Worm (Caenorhabditis elegans) whole organism, L1 larva: ENCODE data around the gene D2062.4.
"Not testable (repeated sequence)": the region's sequence is repeated elsewhere in the genome, so short reads cannot be mapped to it uniquely, and the experiment has no call there.

Experiments used
- blmp-1 ChIP-seq: fragments of 150-350 bp; optimal IDR thresholded peaks from 2 replicates; lab custom pipeline; 2014; ENCODE audit warnings: missing biosample characterization, missing genetic modification characterization
- ets-5 ChIP-seq: fragments of 200-800 bp; sonication (Bioruptor generic); IDR thresholded peaks from 2 replicates; pipeline ENCODE4 v1.3.6; 2022; ENCODE audit warnings: missing genetic modification characterization, missing compliant biosample characterization
- fos-1 ChIP-seq: fragments of 150-350 bp; optimal IDR thresholded peaks from 2 replicates; lab custom pipeline; 2014; ENCODE audit warnings: missing biosample characterization, missing genetic modification characterization
- hpl-2 ChIP-seq: fragments of 150-350 bp; optimal IDR thresholded peaks from 2 replicates; lab custom pipeline; 2014; ENCODE audit warnings: missing biosample characterization, missing genetic modification reagents, missing genetic modification characterization
- mab-9 ChIP-seq: fragments of 200-800 bp; sonication (Bioruptor generic); IDR thresholded peaks from 2 replicates; pipeline ENCODE4 v1.3.6; 2022; ENCODE audit warnings: missing genetic modification reagents, missing genetic modification characterization, missing compliant biosample characterization
- unc-30 ChIP-seq: sonication (generic microtip); optimal IDR thresholded peaks from 2 replicates; lab custom pipeline; 2017; ENCODE audit warnings: missing biosample characterization, missing genetic modification characterization

D2062.4 gene

DNA sequence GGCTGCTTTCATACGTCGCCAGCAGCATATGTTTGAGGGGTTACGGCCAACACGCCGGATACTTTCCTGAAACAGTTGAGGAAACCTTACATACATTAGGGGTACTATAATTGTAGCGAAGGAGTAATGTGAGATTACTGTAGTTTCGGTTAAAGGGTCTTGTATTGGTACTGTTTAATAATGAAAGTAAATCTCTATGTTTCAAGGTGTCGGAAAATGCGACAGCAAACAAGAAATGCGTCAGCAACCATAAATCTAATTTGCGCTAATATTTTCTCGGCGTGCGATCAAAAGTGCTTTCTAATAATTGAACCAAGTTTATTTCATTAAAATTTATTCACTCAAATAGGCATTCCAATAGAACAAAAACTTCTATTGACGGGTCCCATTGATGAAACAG lies 49.1 kb downstream of the D2062.4 start, which contains the start of gene sri-57:
Gene sri-57 (minus strand): TSS at position 101 of the 400 bp plus-strand sequence.
- not testable (repeated sequence) for TF ChIP-seq blmp-1; hpl-2 (GFP tag; lab: Kevin White, UChicago); mab-9

DNA sequence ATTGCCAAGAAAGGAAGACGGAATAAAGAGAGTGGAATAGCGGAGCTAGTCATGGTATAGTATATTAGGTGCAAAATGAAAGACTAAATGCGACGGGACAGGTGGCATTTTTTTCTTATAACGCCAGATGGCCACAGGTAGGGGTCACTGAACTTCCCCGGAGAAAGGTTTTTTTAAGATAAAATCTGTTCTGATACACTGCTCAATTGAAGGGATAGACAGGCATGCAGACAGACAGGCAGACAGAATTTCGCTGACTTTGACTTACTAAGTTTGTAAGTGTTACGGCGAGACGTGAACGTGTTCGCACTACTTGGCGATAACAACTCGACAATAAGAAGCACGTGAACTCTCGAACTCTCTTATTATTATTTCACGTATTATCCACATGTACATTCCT lies 50.3 kb downstream of the D2062.4 start, which contains the start of the genes F22E5.20 and F22E5.1:
Gene F22E5.20 (minus strand): TSS at position 101 of the 400 bp plus-strand sequence.
Gene F22E5.1 (plus strand): TSS at position 242 of the 400 bp plus-strand sequence.
- not testable (repeated sequence) for TF ChIP-seq ets-5 (GFP tag; lab: Robert Waterston, UW); unc-30 (tag; lab: Kevin White, UChicago); fos-1 (tag; lab: Kevin White, UChicago)
- TF ChIP-seq, all 84 proteins: peak for 0; not testable (repeated sequence) for 84
